Worm (Caenorhabditis elegans): ENCODE measurements around the gene C34F11.2.
A peak's percentile ranks its signal among the peaks of the same experiment; 100 is the strongest.

C34F11.2 gene

ce11 chrII:5211970-5212369, at the start of gene C34F11.2:
C34F11.2 (plus strand) TSS chrII:5212270.
- no peak for TF ChIP-seq ztf-7 (tag; optimal IDR thresholded peaks at IDR 0.05)
- peak; percentile 90 for TF ChIP-seq aha-1 (tag)
- no peak for TF ChIP-seq mxl-2 (GFP tag; conservative IDR thresholded peaks at IDR 0.05)
- TF ChIP-seq fos-1 (tag; optimal IDR thresholded peaks at IDR 0.05), result no peak

DNA sequence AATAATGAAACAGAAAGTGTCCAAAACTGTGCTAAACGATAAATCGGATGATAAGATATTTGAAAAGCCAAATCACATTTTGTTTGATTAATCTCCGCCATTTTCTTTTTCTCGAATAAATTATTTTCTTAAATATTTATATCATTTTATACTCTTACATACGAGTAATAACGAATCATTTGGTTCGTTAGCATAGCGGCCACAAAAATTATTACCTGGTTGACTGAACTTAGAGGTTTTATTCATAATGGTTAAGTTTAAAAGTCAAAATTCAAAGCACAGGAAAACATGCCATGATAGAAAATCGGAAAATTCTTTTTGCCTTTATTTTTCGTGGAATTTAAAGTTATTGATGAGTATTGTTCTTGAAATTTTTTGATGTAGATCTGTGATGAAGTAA, 48.8 kb upstream of the C34F11.2 start, which contains the start of gene srb-5:
TSS of gene srb-5 (minus strand) at position 101 of the 400 bp plus-strand sequence.
- TF ChIP-seq T20F7.1 (GFP tag; optimal IDR thresholded peaks at IDR 0.05), result no peak
- TF ChIP-seq hif-1 (tag; optimal IDR thresholded peaks at IDR 0.05), result no peak
- no peak for TF ChIP-seq Y75B8A.6 (GFP tag; IDR thresholded peaks at IDR 0.05)
- TF ChIP-seq egl-43 (GFP tag; IDR thresholded peaks at IDR 0.05), result no peak
- no peak for TF ChIP-seq fos-1 (tag; optimal IDR thresholded peaks at IDR 0.05)
- TF ChIP-seq nhr-11 (tag; optimal IDR thresholded peaks at IDR 0.05), result no peak
- TF ChIP-seq F10B5.3 (tag; optimal IDR thresholded peaks at IDR 0.05), result no peak
- TF ChIP-seq tag-97 (GFP tag; IDR thresholded peaks at IDR 0.05), result no peak
- TF ChIP-seq zip-11 (GFP tag; IDR thresholded peaks at IDR 0.05), result no peak
- TF ChIP-seq duxl-1 (tag; optimal IDR thresholded peaks at IDR 0.05; ENCODE audit: poor library complexity), result no peak
- no peak for TF ChIP-seq nhr-76 (tag; optimal IDR thresholded peaks at IDR 0.05)
- no peak for TF ChIP-seq ceh-32 (tag; optimal IDR thresholded peaks at IDR 0.05; ENCODE audit: poor library complexity)
- TF ChIP-seq pqm-1 (tag; optimal IDR thresholded peaks at IDR 0.05), result no peak
- no peak for TF ChIP-seq dmd-9 (GFP tag; IDR thresholded peaks at IDR 0.05)

DNA sequence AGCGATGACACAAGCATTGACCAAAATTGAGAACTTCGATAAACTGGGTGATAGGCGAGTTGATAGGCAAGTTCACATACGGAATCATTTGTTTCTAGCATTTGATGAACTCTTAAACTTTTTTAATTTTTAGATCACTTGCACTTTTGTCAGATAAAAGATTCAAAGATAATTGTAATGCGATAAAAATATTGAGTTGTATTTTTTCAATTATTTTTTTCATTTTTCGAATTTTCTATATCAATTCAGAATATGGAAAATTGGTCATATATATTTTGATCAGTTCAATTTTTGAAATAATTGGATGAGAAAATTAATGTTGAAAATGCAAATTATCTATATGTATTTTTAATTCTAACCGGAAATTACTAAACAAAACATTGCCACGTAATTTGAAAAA, 45.3 kb upstream of the C34F11.2 start, which contains the start of gene srb-3:
TSS of gene srb-3 (minus strand) at position 101 of the 400 bp plus-strand sequence.
- TF ChIP-seq vab-7 (GFP tag; IDR thresholded peaks at IDR 0.05) (no peak), unc-62 (GFP tag; optimal IDR thresholded peaks at IDR 0.05 in 1 of 2) (no peak), unc-62 (tag; optimal IDR thresholded peaks at IDR 0.05) (no peak), nhr-76 (tag; optimal IDR thresholded peaks at IDR 0.05) (no peak), dve-1 (tag; optimal IDR thresholded peaks at IDR 0.05; ENCODE audit: insufficient read depth) (no peak), php-3 (GFP tag; IDR thresholded peaks at IDR 0.05) (no peak), F26F4.8 (GFP tag; conservative IDR thresholded peaks at IDR 0.05) (no peak), nhr-77 (tag; optimal IDR thresholded peaks at IDR 0.05) (no peak)

- no peak for TF ChIP-seq unc-39 (tag; optimal IDR thresholded peaks at IDR 0.05)
- TF ChIP-seq dmd-6 (GFP tag; IDR thresholded peaks at IDR 0.05), result no peak
- no peak for TF ChIP-seq zfp-2 (tag; optimal IDR thresholded peaks at IDR 0.05)
- no peak for TF ChIP-seq nhr-111 (GFP tag; optimal IDR thresholded peaks at IDR 0.05)
- peak in 1 of 2 experiments; percentile 15 for TF ChIP-seq unc-62 (GFP tag; optimal IDR thresholded peaks at IDR 0.05 in 1 of 2)
- no peak for TF ChIP-seq unc-62 (tag; optimal IDR thresholded peaks at IDR 0.05)
These were observed 41.1 kb upstream of the C34F11.2 start, which contains the start of gene srb-1 for ce11 chrII:5170932-5171331. srb-1 (minus strand) TSS chrII:5171032.

- TF ChIP-seq hmg-1.1 (GFP tag; IDR thresholded peaks at IDR 0.05) (no peak), lin-15B (tag; optimal IDR thresholded peaks at IDR 0.05) (no peak), mes-2 (tag; optimal IDR thresholded peaks at IDR 0.05; ENCODE audit: poor library complexity, severe bottlenecking) (no peak), jun-1 (tag; optimal IDR thresholded peaks at IDR 0.05) (no peak), ceh-82 (tag; optimal IDR thresholded peaks at IDR 0.05) (no peak), mdt-29 (GFP tag; IDR thresholded peaks at IDR 0.05) (no peak), php-3 (GFP tag; IDR thresholded peaks at IDR 0.05) (no peak), tra-1 (GFP tag; IDR thresholded peaks at IDR 0.05) (no peak), aha-1 (tag) (no peak), Y5F2A.4 (GFP tag; optimal IDR thresholded peaks at IDR 0.05) (no peak), fos-1 (tag; optimal IDR thresholded peaks at IDR 0.05) (no peak), daf-12 (tag; optimal IDR thresholded peaks at IDR 0.05) (no peak), egl-43 (GFP tag; IDR thresholded peaks at IDR 0.05) (no peak), spr-3 (GFP tag; optimal IDR thresholded peaks at IDR 0.05) (no peak), lim-7 (GFP tag; IDR thresholded peaks at IDR 0.05) (no peak), unc-39 (tag; optimal IDR thresholded peaks at IDR 0.05) (no peak)
These were observed 40.5 kb upstream of the C34F11.2 start, which contains the start of gene C27D6.15 for ce11 chrII:5171610-5172009. C27D6.15 (plus strand) TSS chrII:5171910.

Data from whole organism, L4 larva.